Fruit fly (Drosophila melanogaster) whole organism: ENCODE results near the gene CG34454.

Experiments used
- CG8478 ChIP-seq: fragments of >200 bp; optimal IDR thresholded peaks from 2 replicates; lab custom pipeline; 2018; ENCODE audit warnings: inconsistent platforms
- Dll ChIP-seq: fragments of >200 bp; optimal IDR thresholded peaks from 2 replicates; lab custom pipeline; 2017
- EcR ChIP-seq, 2 experiments: fragments of >200 bp; optimal IDR thresholded peaks; 2 replicates each; lab custom pipeline; 2017; ENCODE audit warnings: missing biosample characterization in 2 of 2, missing genetic modification characterization in 2 of 2, missing genetic modification reagents in 2 of 2
- pan ChIP-seq: fragments of >200 bp; optimal IDR thresholded peaks from 2 replicates; lab custom pipeline; 2017
- psq ChIP-seq: fragments of >200 bp; optimal IDR thresholded peaks from 2 replicates; lab custom pipeline; 2017
- usp ChIP-seq: fragments of >200 bp; optimal IDR thresholded peaks from 2 replicates; lab custom pipeline; 2017; ENCODE audit warnings: missing biosample characterization, missing genetic modification characterization, mixed read lengths

CG34454 gene

dm6 chr3L:263500-264377 is 31.6 kb upstream of the CG34454 start:
- no peak for TF ChIP-seq pan (lab: Kevin White, UChicago)
- no peak for TF ChIP-seq psq (lab: Kevin White, UChicago)
- no peak for TF ChIP-seq CG8478
- no peak for TF ChIP-seq usp (GFP tag; lab: Kevin White, UChicago)

dm6 chr3L:262724-263177 is 30.6 kb upstream of the CG34454 start:
- TF ChIP-seq EcR (GFP tag; optimal IDR thresholded peaks at IDR 0.05; lab: Kevin White, UChicago) (no peak), psq (lab: Kevin White, UChicago) (no peak), usp (GFP tag; lab: Kevin White, UChicago) (no peak), Dll (no peak), pan (lab: Kevin White, UChicago) (no peak), CG8478 (no peak)

- no peak for TF ChIP-seq usp (GFP tag; lab: Kevin White, UChicago)
Measured at dm6 chr3L:257618-258475, 25.7 kb upstream of the CG34454 start, which contains the start of the genes DIP2 and wac. Gene DIP2 (minus strand): TSS chr3L:257954. Gene wac (plus strand): TSS chr3L:258176.

dm6 chr3L:248226-248758 is 16.1 kb upstream of the CG34454 start:
- TF ChIP-seq pan (lab: Kevin White, UChicago) (no peak), EcR (GFP tag; optimal IDR thresholded peaks at IDR 0.05; lab: Kevin White, UChicago) (no peak), CG8478 (no peak), psq (lab: Kevin White, UChicago) (no peak), usp (GFP tag; lab: Kevin White, UChicago) (no peak), Dll (no peak)

dm6 chr3L:247482-248225 is 15.5 kb upstream of the CG34454 start, which contains the start of gene mthl14:
Gene mthl14 (plus strand): TSS chr3L:247491.
- TF ChIP-seq CG8478 (no peak), psq (lab: Kevin White, UChicago) (no peak), Dll (no peak), EcR (GFP tag; optimal IDR thresholded peaks at IDR 0.05; lab: Kevin White, UChicago) (no peak), pan (lab: Kevin White, UChicago) (no peak), usp (GFP tag; lab: Kevin White, UChicago) (no peak)

- TF ChIP-seq EcR (GFP tag; optimal IDR thresholded peaks at IDR 0.05; lab: Kevin White, UChicago): no peak
- TF ChIP-seq psq (lab: Kevin White, UChicago): no peak
- no peak for TF ChIP-seq Dll
- TF ChIP-seq CG8478: no peak
- TF ChIP-seq usp (GFP tag; lab: Kevin White, UChicago): no peak
Measured at dm6 chr3L:246644-247199, 14.6 kb upstream of the CG34454 start.

- TF ChIP-seq CG8478 (no peak), psq (lab: Kevin White, UChicago) (no peak), Dll (no peak)
Measured at dm6 chr3L:234337-234736, 2.2 kb upstream of the CG34454 start.

dm6 chr3L:233251-233650 is 1.1 kb upstream of the CG34454 start, which contains the start of gene CG34453:
Gene CG34453 (minus strand): TSS chr3L:233351.
- no peak for TF ChIP-seq pan (lab: Kevin White, UChicago)

dm6 chr3L:231504-231903 is 646 bp downstream of the CG34454 start, which contains the start of gene CG42846:
Gene CG42846 (minus strand): TSS chr3L:231604.
- TF ChIP-seq usp (GFP tag; lab: Kevin White, UChicago) (no peak), psq (lab: Kevin White, UChicago) (no peak), EcR (GFP tag; optimal IDR thresholded peaks at IDR 0.05; lab: Kevin White, UChicago) (no peak)

- no peak for TF ChIP-seq EcR (GFP tag; optimal IDR thresholded peaks at IDR 0.05; lab: Kevin White, UChicago)
- no peak for TF ChIP-seq psq (lab: Kevin White, UChicago)
- no peak for TF ChIP-seq CG8478
- TF ChIP-seq Dll: no peak
- no peak for TF ChIP-seq usp (GFP tag; lab: Kevin White, UChicago)
- no peak for TF ChIP-seq pan (lab: Kevin White, UChicago)
Measured at dm6 chr3L:225120-225519, 7.0 kb downstream of the CG34454 start.
